Fruit fly (Drosophila melanogaster) whole organism, embryonic: ENCODE results near the gene CG9372.

Experiments
- Asciz ChIP-seq: fragments of 200-800 bp; sonication (Bioruptor generic); optimal IDR thresholded peaks from 2 replicates; lab custom pipeline; 2017; ENCODE audit warnings: missing biosample characterization, mild to moderate bottlenecking, missing genetic modification characterization, missing genetic modification reagents
- Bgb ChIP-seq: fragments of 200-800 bp; sonication (Bioruptor generic); IDR thresholded peaks from 2 replicates; pipeline ENCODE4 v1.3.6; 2022; ENCODE audit warnings: missing biosample characterization, missing genetic modification characterization; ENCODE audit not compliant: partially characterized antibody
- CG10209 ChIP-seq: fragments of 200-800 bp; sonication (Bioruptor generic); optimal IDR thresholded peaks from 3 replicates; lab custom pipeline; 2017; ENCODE audit warnings: missing biosample characterization, mild to moderate bottlenecking, missing genetic modification characterization, missing genetic modification reagents
- CG10366 ChIP-seq: fragments of 200-800 bp; sonication (Bioruptor generic); IDR thresholded peaks from 2 replicates; pipeline ENCODE4 v1.3.6; 2022; ENCODE audit warnings: missing biosample characterization, missing genetic modification characterization
- CG10959 ChIP-seq: fragments of 200-800 bp; sonication (Bioruptor generic); IDR thresholded peaks from 2 replicates; pipeline ENCODE4 v1.3.6; 2022; ENCODE audit warnings: missing biosample characterization, missing genetic modification characterization
- CG11696 ChIP-seq: fragments of 200-800 bp; sonication (Bioruptor generic); IDR thresholded peaks from 2 replicates; pipeline ENCODE4 v1.3.6; 2022; ENCODE audit warnings: missing biosample characterization, missing genetic modification characterization
- CG12155 ChIP-seq: fragments of 200-800 bp; sonication (Bioruptor generic); optimal IDR thresholded peaks from 3 replicates; lab custom pipeline; 2016; ENCODE audit warnings: missing biosample characterization, missing genetic modification characterization
- CG13424 ChIP-seq: fragments of 200-800 bp; sonication (Bioruptor generic); optimal IDR thresholded peaks from 2 replicates; lab custom pipeline; 2019; ENCODE audit warnings: missing biosample characterization, mild to moderate bottlenecking, missing genetic modification characterization, moderate library complexity
- CG14441 ChIP-seq: fragments of 200-800 bp; sonication (Bioruptor generic); IDR thresholded peaks from 2 replicates; pipeline ENCODE4 v1.3.6; 2022; ENCODE audit warnings: missing biosample characterization, missing genetic modification characterization
- CG15514 ChIP-seq: fragments of 200-800 bp; sonication (Bioruptor generic); optimal IDR thresholded peaks from 3 replicates; lab custom pipeline; 2017; ENCODE audit warnings: missing biosample characterization, missing genetic modification characterization, mild to moderate bottlenecking, moderate library complexity, missing genetic modification reagents
- CG16815 ChIP-seq: fragments of 200-800 bp; sonication (Bioruptor generic); optimal IDR thresholded peaks from 3 replicates; lab custom pipeline; 2017; ENCODE audit warnings: missing biosample characterization, mild to moderate bottlenecking, missing genetic modification characterization
- CG17186 ChIP-seq: fragments of 200-800 bp; sonication (Bioruptor generic); optimal IDR thresholded peaks from 3 replicates; lab custom pipeline; 2017; ENCODE audit warnings: missing biosample characterization, missing genetic modification reagents, missing genetic modification characterization
- CG30020 ChIP-seq: fragments of 200-800 bp; optimal IDR thresholded peaks from 2 replicates; lab custom pipeline; 2019; ENCODE audit warnings: missing biosample characterization, mild to moderate bottlenecking, missing genetic modification characterization, moderate library complexity
- CG30403 ChIP-seq: fragments of 200-800 bp; sonication (Bioruptor generic); optimal IDR thresholded peaks from 3 replicates; lab custom pipeline; 2016; ENCODE audit warnings: missing biosample characterization, missing genetic modification characterization
- CG31365 ChIP-seq: fragments of 200-800 bp; sonication (Bioruptor generic); optimal IDR thresholded peaks from 2 replicates; lab custom pipeline; 2018; ENCODE audit warnings: missing biosample characterization, mild to moderate bottlenecking, missing genetic modification characterization
- CG3847 ChIP-seq: fragments of 200-800 bp; sonication (Bioruptor generic); IDR thresholded peaks from 2 replicates; pipeline ENCODE4 v1.3.6; 2022; ENCODE audit warnings: missing biosample characterization, missing genetic modification characterization
- CG42726 ChIP-seq: fragments of 200-800 bp; sonication (Bioruptor generic); IDR thresholded peaks from 2 replicates; pipeline ENCODE4 v1.3.6; 2022; ENCODE audit warnings: missing biosample characterization, missing genetic modification characterization; ENCODE audit not compliant: partially characterized antibody
- CG4617 ChIP-seq: fragments of 200-800 bp; sonication (Bioruptor generic); optimal IDR thresholded peaks from 3 replicates; lab custom pipeline; 2016; ENCODE audit warnings: missing biosample characterization, missing genetic modification characterization, borderline replicate concordance
- CG6654 ChIP-seq: fragments of 200-800 bp; sonication (Bioruptor generic); optimal IDR thresholded peaks from 2 replicates; lab custom pipeline; 2017; ENCODE audit warnings: missing biosample characterization, mild to moderate bottlenecking, missing genetic modification characterization
- CG7271 ChIP-seq: fragments of 200-800 bp; sonication (Bioruptor generic); optimal IDR thresholded peaks from 2 replicates; lab custom pipeline; 2018; ENCODE audit warnings: missing biosample characterization, mild to moderate bottlenecking, missing genetic modification characterization, moderate library complexity
- CG8290 ChIP-seq, 3 experiments: fragments of 200-800 bp; sonication (Bioruptor generic); optimal IDR thresholded peaks; 2 replicates each; lab custom pipeline; 2016 to 2019; ENCODE audit warnings: missing biosample characterization in 3 of 3, missing genetic modification characterization in 3 of 3, mild to moderate bottlenecking in 2 of 3, moderate library complexity in 1 of 3
- CG8944 ChIP-seq: fragments of 200-800 bp; sonication (Bioruptor generic); optimal IDR thresholded peaks from 3 replicates; lab custom pipeline; 2016; ENCODE audit warnings: missing biosample characterization, missing genetic modification characterization
- CG9876 ChIP-seq: fragments of 200-800 bp; sonication (Bioruptor generic); optimal IDR thresholded peaks from 2 replicates; lab custom pipeline; 2016; ENCODE audit warnings: missing biosample characterization, missing genetic modification characterization
- CG9932 ChIP-seq: fragments of 200-800 bp; sonication (Bioruptor generic); IDR thresholded peaks from 2 replicates; pipeline ENCODE4 v1.3.6; 2022; ENCODE audit warnings: missing biosample characterization, missing genetic modification characterization
- Chrac-16 ChIP-seq: fragments of 200-800 bp; sonication (Bioruptor generic); optimal IDR thresholded peaks from 3 replicates; lab custom pipeline; 2016; ENCODE audit warnings: missing biosample characterization, missing genetic modification characterization
- Deaf1 ChIP-seq: fragments of 200-800 bp; optimal IDR thresholded peaks from 3 replicates; lab custom pipeline; 2019; ENCODE audit warnings: missing biosample characterization, mild to moderate bottlenecking, missing genetic modification characterization, moderate library complexity
- Dip3 ChIP-seq: fragments of 200-800 bp; sonication (Bioruptor generic); optimal IDR thresholded peaks from 3 replicates; lab custom pipeline; 2016; ENCODE audit warnings: missing biosample characterization, missing genetic modification characterization
- Elba2 ChIP-seq: fragments of 200-800 bp; sonication (Bioruptor generic); optimal IDR thresholded peaks from 3 replicates; lab custom pipeline; 2016; ENCODE audit warnings: missing biosample characterization, missing genetic modification characterization
- Ets97D ChIP-seq: fragments of 200-800 bp; sonication (Bioruptor generic); optimal IDR thresholded peaks from 3 replicates; lab custom pipeline; 2016; ENCODE audit warnings: missing biosample characterization, missing genetic modification characterization
- Hand ChIP-seq: fragments of 200-800 bp; sonication (Bioruptor generic); optimal IDR thresholded peaks from 2 replicates; lab custom pipeline; 2017; ENCODE audit warnings: mild to moderate bottlenecking, missing biosample characterization, missing genetic modification reagents, missing genetic modification characterization
- Oaz ChIP-seq: fragments of 200-800 bp; sonication (Bioruptor generic); IDR thresholded peaks from 2 replicates; pipeline ENCODE4 v1.3.6; 2022; ENCODE audit warnings: missing biosample characterization, missing genetic modification characterization
- Ptx1 ChIP-seq: fragments of 200-800 bp; sonication (Bioruptor generic); IDR thresholded peaks from 2 replicates; pipeline ENCODE4 v1.3.6; 2022; ENCODE audit warnings: missing biosample characterization, missing genetic modification characterization
- Sin3A ChIP-seq: fragments of >200 bp; optimal IDR thresholded peaks from 2 replicates; lab custom pipeline; 2018
- Six4 ChIP-seq: fragments of 200-800 bp; sonication (Bioruptor generic); optimal IDR thresholded peaks from 2 replicates; lab custom pipeline; 2016; ENCODE audit warnings: missing biosample characterization, missing genetic modification characterization
- Sry-δ ChIP-seq: fragments of 200-800 bp; sonication (Bioruptor generic); optimal IDR thresholded peaks from 2 replicates; lab custom pipeline; 2016; ENCODE audit warnings: missing biosample characterization, missing genetic modification characterization
- YL-1 ChIP-seq: fragments of 200-800 bp; sonication (Bioruptor generic); optimal IDR thresholded peaks from 3 replicates; lab custom pipeline; 2017; ENCODE audit warnings: missing biosample characterization, mild to moderate bottlenecking, missing genetic modification characterization
- ash1 ChIP-seq: fragments of 200-800 bp; sonication (Bioruptor generic); optimal IDR thresholded peaks from 2 replicates; lab custom pipeline; 2018; ENCODE audit warnings: missing biosample characterization, mild to moderate bottlenecking, missing genetic modification characterization
- bsh ChIP-seq, 2 experiments: fragments of 200-800 bp; sonication (Bioruptor generic); optimal IDR thresholded peaks; 2 replicates each; lab custom pipeline; 2017 to 2018; ENCODE audit warnings: mild to moderate bottlenecking in 2 of 2, missing biosample characterization in 2 of 2, missing genetic modification characterization in 2 of 2, moderate library complexity in 1 of 2
- crp ChIP-seq, 2 experiments: fragments of 200-800 bp; sonication (Bioruptor generic); optimal IDR thresholded peaks; 2 replicates in 1 of 2; 3 replicates in 1 of 2; lab custom pipeline; 2017; ENCODE audit warnings: missing biosample characterization in 2 of 2, missing genetic modification characterization in 2 of 2, mild to moderate bottlenecking in 1 of 2, moderate library complexity in 1 of 2
- gro ChIP-seq: fragments of 200-800 bp; sonication (Bioruptor generic); optimal IDR thresholded peaks from 2 replicates; lab custom pipeline; 2016; ENCODE audit warnings: missing biosample characterization, missing genetic modification characterization
- hbn ChIP-seq: fragments of 200-800 bp; sonication (Bioruptor generic); IDR thresholded peaks from 2 replicates; pipeline ENCODE4 v1.3.6; 2022; ENCODE audit warnings: missing biosample characterization, missing genetic modification characterization; ENCODE audit not compliant: partially characterized antibody
- lilli ChIP-seq: fragments of 200-800 bp; sonication (Bioruptor generic); optimal IDR thresholded peaks from 3 replicates; lab custom pipeline; 2016; ENCODE audit warnings: missing biosample characterization, missing genetic modification characterization
- luna ChIP-seq: fragments of 200-800 bp; sonication (Bioruptor generic); optimal IDR thresholded peaks from 2 replicates; lab custom pipeline; 2016; ENCODE audit warnings: missing biosample characterization, missing genetic modification characterization
- nmo ChIP-seq: fragments of 200-800 bp; sonication (Bioruptor generic); optimal IDR thresholded peaks from 2 replicates; lab custom pipeline; 2018; ENCODE audit warnings: missing biosample characterization, mild to moderate bottlenecking, missing genetic modification characterization, moderate library complexity
- odd ChIP-seq: fragments of 200-800 bp; sonication (Bioruptor generic); optimal IDR thresholded peaks from 2 replicates; lab custom pipeline; 2017; ENCODE audit warnings: missing biosample characterization, mild to moderate bottlenecking, missing genetic modification characterization
- ranshi ChIP-seq: fragments of 200-800 bp; sonication (Bioruptor generic); IDR thresholded peaks from 2 replicates; pipeline ENCODE4 v1.3.6; 2022; ENCODE audit warnings: missing biosample characterization, missing genetic modification characterization
- sob ChIP-seq: fragments of 200-800 bp; sonication (Bioruptor generic); IDR thresholded peaks from 2 replicates; pipeline ENCODE4 v1.3.6; 2022; ENCODE audit warnings: missing biosample characterization, missing genetic modification characterization
- tll ChIP-seq, 2 experiments: fragments of 200-800 bp in 1 of 2; fragments of >200 bp in 1 of 2; sonication (Bioruptor generic) in 1 of 2; optimal IDR thresholded peaks; 2 replicates each; lab custom pipeline; 2017 to 2019; ENCODE audit warnings: missing biosample characterization in 2 of 2, missing genetic modification characterization in 2 of 2, mild to moderate bottlenecking in 1 of 2, moderate library complexity in 1 of 2
- vvl ChIP-seq: fragments of 200-800 bp; sonication (Bioruptor generic); IDR thresholded peaks from 2 replicates; pipeline ENCODE4 v1.3.6; 2022; ENCODE audit warnings: missing biosample characterization, missing genetic modification characterization
- zfh1 ChIP-seq: fragments of 200-800 bp; sonication (Bioruptor generic); IDR thresholded peaks from 3 replicates; pipeline ENCODE4 v1.3.6; 2022; ENCODE audit warnings: missing biosample characterization, missing genetic modification characterization

The CG9372 gene

DNA sequence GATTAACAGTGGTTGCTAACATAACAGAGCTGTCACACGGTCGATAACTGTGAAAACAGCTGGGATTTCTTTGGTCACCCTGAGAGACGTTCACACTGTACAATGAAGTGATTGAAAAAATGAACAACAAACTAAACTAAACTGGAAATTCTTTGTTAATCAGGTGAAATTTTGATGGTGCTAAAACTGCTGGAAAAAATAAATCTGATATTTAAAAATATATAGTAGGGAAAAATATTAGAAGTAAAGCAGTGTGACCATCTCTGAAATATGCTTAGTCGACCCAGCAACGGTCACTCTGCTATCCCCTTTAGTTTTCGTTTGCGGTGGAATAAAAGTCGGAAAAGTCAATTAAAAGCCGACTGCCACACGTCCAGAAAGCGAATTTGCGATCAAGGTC, 20.0 kb upstream of the CG9372 start, which contains the start of the genes CG9231 and CG9330 (continued):
- TF ChIP-seq CG12155 (no peak), CG10209 (GFP tag; lab: Kevin White, UChicago) (no peak), CG30403 (peak; percentile 61), Chrac-16 (GFP tag; lab: Kevin White, UChicago) (no peak), CG10366 (GFP tag; lab: Robert Waterston, UW) (no peak), CG8290 (GFP tag; optimal IDR thresholded peaks at IDR 0.05; lab: Kevin White, UChicago) (peak; percentile 33), CG8290 (tag; optimal IDR thresholded peaks at IDR 0.05; lab: Kevin White, UChicago) (no peak), Ets97D (GFP tag; lab: Kevin White, UChicago) (peak; percentile 88), Oaz (GFP tag; lab: Robert Waterston, UW) (no peak), CG15514 (GFP tag; lab: Kevin White, UChicago) (peak; percentile 50), luna (no peak), Ptx1 (GFP tag; lab: Robert Waterston, UW) (peak; percentile 11; the same call in 1 of the 2 replicates), CG17186 (GFP tag; lab: Kevin White, UChicago) (peak; percentile 40), gro (GFP tag; lab: Kevin White, UChicago) (no peak), ash1 (GFP tag; lab: Kevin White, UChicago) (no peak), bsh (GFP tag; optimal IDR thresholded peaks at IDR 0.05; lab: Kevin White, UChicago) (no peak), Asciz (GFP tag; lab: Kevin White, UChicago) (peak; percentile 10), sob (GFP tag; lab: Robert Waterston, UW) (0 out of 2 replicates have a peak, but pooled peaks have one; percentile 24), vvl (GFP tag; lab: Robert Waterston, UW) (peak; percentile 50), Elba2 (GFP tag; lab: Kevin White, UChicago) (peak; percentile 45), CG10959 (GFP tag; lab: Robert Waterston, UW) (no peak), zfh1 (GFP tag; lab: Robert Waterston, UW) (0 out of 3 replicates have a peak, but pooled peaks have one; percentile 5), CG4617 (GFP tag; lab: Kevin White, UChicago) (peak; percentile 85), CG30020 (tag; lab: Kevin White, UChicago) (peak; percentile 57), CG42726 (GFP tag; lab: Robert Waterston, UW) (no peak), Deaf1 (tag; lab: Kevin White, UChicago) (peak; percentile 49), ranshi (GFP tag; lab: Robert Waterston, UW) (no peak), Sin3A (lab: Kevin White, UChicago) (peak; percentile 80), lilli (GFP tag; lab: Kevin White, UChicago) (peak; percentile 58), crp (GFP tag; optimal IDR thresholded peaks at IDR 0.05; lab: Kevin White, UChicago) (peak; percentile 39 to 88), nmo (peak; percentile 55), Hand (GFP tag; lab: Kevin White, UChicago) (no peak), CG31365 (tag; lab: Kevin White, UChicago) (no peak), tll (GFP tag; optimal IDR thresholded peaks at IDR 0.05; lab: Kevin White, UChicago) (peak in 1 of 2 experiments; percentile 77), CG7271 (tag; lab: Kevin White, UChicago) (no peak), CG3847 (peak; percentile 4; the same call in 1 of the 2 replicates), CG11696 (no peak), CG13424 (tag; lab: Kevin White, UChicago) (peak; percentile 16), CG9876 (no peak), CG6654 (GFP tag; lab: Kevin White, UChicago) (no peak), Six4 (GFP tag; lab: Kevin White, UChicago) (no peak), CG8944 (GFP tag; lab: Kevin White, UChicago) (no peak), YL-1 (GFP tag; lab: Kevin White, UChicago) (peak; percentile 92), Bgb (no peak), CG14441 (GFP tag; lab: Robert Waterston, UW) (no peak), hbn (GFP tag; lab: Robert Waterston, UW) (no peak), Dip3 (GFP tag; lab: Kevin White, UChicago) (no peak), odd (no peak), CG9932 (GFP tag; lab: Robert Waterston, UW) (no peak), Sry-δ (GFP tag; lab: Kevin White, UChicago) (peak; percentile 22), CG16815 (GFP tag; lab: Kevin White, UChicago) (no peak)
